In the genomic region with DNA sequence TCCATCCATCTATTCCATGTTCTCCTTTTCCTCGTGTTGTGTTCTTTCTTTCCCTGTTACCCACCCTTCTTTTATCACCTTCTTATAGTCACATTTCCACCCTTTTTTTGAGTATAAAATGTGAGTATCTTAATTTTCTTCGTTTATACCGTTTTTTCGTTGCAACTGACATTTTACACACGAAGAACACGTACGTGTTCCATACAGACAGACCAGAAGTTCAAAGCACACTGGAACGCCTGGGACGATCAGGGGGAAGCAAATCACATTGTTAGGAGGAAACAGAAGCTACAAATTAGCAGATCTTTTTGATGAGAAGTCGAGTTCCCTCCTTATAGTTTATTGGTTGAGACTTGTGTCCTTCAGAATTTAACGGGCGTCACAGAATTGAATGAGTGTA, we compare ENCODE assay signal across 5 worm cellular contexts.
A peak's percentile ranks its signal among the peaks of the same experiment; 100 is the strongest.
TF ChIP-seq lines count a peak whose summit lies in the region.

No protein-coding gene starts in this region.

TF ChIP-seq in whole organism, L1 larva, 84 proteins besides CTCF, POLR2A, EP300 and RAD21:
- TF ChIP-seq aly-2 (tag; optimal IDR thresholded peaks at IDR 0.05; lab: Kevin White, UChicago), result peak; percentile 13
- TF ChIP-seq efl-1 (optimal IDR thresholded peaks at IDR 0.05; lab: Kevin White, UChicago), result no peak
- TF ChIP-seq efl-1 (GFP tag; optimal IDR thresholded peaks at IDR 0.05 in 1 of 2; lab: Kevin White, UChicago), result peak in 1 of 2 experiments; percentile 89
- TF ChIP-seq ets-5 (GFP tag; IDR thresholded peaks at IDR 0.05; lab: Robert Waterston, UW), result no peak

TF ChIP-seq in whole organism, L3 larva, 47 proteins besides CTCF, POLR2A, EP300 and RAD21:
- TF ChIP-seq mml-1 (tag; optimal IDR thresholded peaks at IDR 0.05; lab: Kevin White, UChicago) (no peak), ztf-11 (tag; optimal IDR thresholded peaks at IDR 0.05; lab: Kevin White, UChicago) (no peak), elt-2 (tag; optimal IDR thresholded peaks at IDR 0.05; lab: Kevin White, UChicago) (no peak), aly-2 (tag; optimal IDR thresholded peaks at IDR 0.05; lab: Kevin White, UChicago) (peak; percentile 8), nhr-11 (tag; optimal IDR thresholded peaks at IDR 0.05; lab: Kevin White, UChicago) (no peak), nfya-1 (tag; optimal IDR thresholded peaks at IDR 0.05; lab: Kevin White, UChicago; ENCODE audit: insufficient read depth) (no peak), nhr-25 (tag; optimal IDR thresholded peaks at IDR 0.05; lab: Kevin White, UChicago) (peak; percentile 33), pha-4 (tag; optimal IDR thresholded peaks at IDR 0.05; lab: Kevin White, UChicago) (no peak), fkh-2 (tag; optimal IDR thresholded peaks at IDR 0.05; lab: Kevin White, UChicago) (no peak), ceh-28 (tag; optimal IDR thresholded peaks at IDR 0.05; lab: Kevin White, UChicago) (no peak)

TF ChIP-seq in whole organism, L4 larva, 104 proteins besides CTCF, POLR2A, EP300 and RAD21 (continues in another document):
- TF ChIP-seq D1046.2 (GFP tag; IDR thresholded peaks at IDR 0.05; lab: Robert Waterston, UW), result no peak
- TF ChIP-seq sdz-12 (GFP tag; optimal IDR thresholded peaks at IDR 0.05; lab: Kevin White, UChicago), result no peak
- no peak for TF ChIP-seq egl-27 (tag; optimal IDR thresholded peaks at IDR 0.05; lab: Kevin White, UChicago)
- no peak for TF ChIP-seq ZK337.2 (GFP tag; IDR thresholded peaks at IDR 0.05; lab: Robert Waterston, UW)
- TF ChIP-seq hmg-1.1 (GFP tag; IDR thresholded peaks at IDR 0.05; lab: Robert Waterston, UW), result 0 out of 2 replicates have a peak, but pooled peaks have one; percentile 20
- TF ChIP-seq daf-12 (tag; optimal IDR thresholded peaks at IDR 0.05; lab: Kevin White, UChicago), result no peak
- no peak for TF ChIP-seq saeg-2 (GFP tag; IDR thresholded peaks at IDR 0.05; lab: Robert Waterston, UW)
- TF ChIP-seq mdt-29 (GFP tag; IDR thresholded peaks at IDR 0.05; lab: Robert Waterston, UW), result no peak
- no peak for TF ChIP-seq lin-29 (GFP tag; IDR thresholded peaks at IDR 0.05; lab: Robert Waterston, UW)
- TF ChIP-seq unc-62 (GFP tag; optimal IDR thresholded peaks at IDR 0.05 in 1 of 2; lab: Kevin White, UChicago), result no peak
- no peak for TF ChIP-seq unc-62 (tag; optimal IDR thresholded peaks at IDR 0.05; lab: Kevin White, UChicago)
- no peak for TF ChIP-seq zfp-2 (tag; optimal IDR thresholded peaks at IDR 0.05; lab: Kevin White, UChicago)
- TF ChIP-seq nhr-28 (tag; optimal IDR thresholded peaks at IDR 0.05; lab: Kevin White, UChicago), result no peak
- no peak for TF ChIP-seq jun-1 (tag; optimal IDR thresholded peaks at IDR 0.05; lab: Kevin White, UChicago)
- TF ChIP-seq nhr-11 (tag; optimal IDR thresholded peaks at IDR 0.05; lab: Kevin White, UChicago), result no peak
- peak; percentile 21 for TF ChIP-seq mes-2 (tag; optimal IDR thresholded peaks at IDR 0.05; lab: Kevin White, UChicago; ENCODE audit: poor library complexity, severe bottlenecking)
- no peak for TF ChIP-seq dpl-1 (GFP tag; optimal IDR thresholded peaks at IDR 0.05; lab: Kevin White, UChicago)
- TF ChIP-seq F49E8.2 (tag; optimal IDR thresholded peaks at IDR 0.05; lab: Kevin White, UChicago; ENCODE audit: borderline replicate concordance), result no peak
- TF ChIP-seq tag-97 (GFP tag; IDR thresholded peaks at IDR 0.05; lab: Robert Waterston, UW), result no peak
- no peak for TF ChIP-seq F10B5.3 (tag; optimal IDR thresholded peaks at IDR 0.05; lab: Kevin White, UChicago)
- TF ChIP-seq fos-1 (tag; optimal IDR thresholded peaks at IDR 0.05; lab: Kevin White, UChicago), result no peak
- TF ChIP-seq ceh-44 (GFP tag; IDR thresholded peaks at IDR 0.05; lab: Robert Waterston, UW), result 0 out of 2 replicates have a peak, but pooled peaks have one; percentile 10
- TF ChIP-seq daf-16 (GFP tag; optimal IDR thresholded peaks at IDR 0.05; lab: Kevin White, UChicago), result no peak
- TF ChIP-seq daf-16 (tag; optimal IDR thresholded peaks at IDR 0.05; lab: Kevin White, UChicago), result peak; percentile 9
- TF ChIP-seq dve-1 (tag; optimal IDR thresholded peaks at IDR 0.05; lab: Kevin White, UChicago; ENCODE audit: insufficient read depth), result no peak

TF ChIP-seq in whole organism, mixed stage, embryonic, 35 proteins besides CTCF, POLR2A, EP300 and RAD21:
- TF ChIP-seq sptf-1 (tag; optimal IDR thresholded peaks at IDR 0.05; lab: Kevin White, UChicago), result peak; percentile 26
- TF ChIP-seq drap-1 (GFP tag; optimal IDR thresholded peaks at IDR 0.05; lab: Kevin White, UChicago), result no peak
- no peak for TF ChIP-seq flh-1 (GFP tag; optimal IDR thresholded peaks at IDR 0.05; lab: Kevin White, UChicago)
- TF ChIP-seq nhr-2 (tag; optimal IDR thresholded peaks at IDR 0.05; lab: Kevin White, UChicago), result no peak
- TF ChIP-seq sem-2 (GFP tag; optimal IDR thresholded peaks at IDR 0.05; lab: Kevin White, UChicago), result no peak

TF ChIP-seq in whole organism, young adult, 124 proteins besides CTCF, POLR2A, EP300 and RAD21:
- TF ChIP-seq somi-1 (GFP tag; optimal IDR thresholded peaks at IDR 0.05; lab: Kevin White, UChicago), result no peak
- TF ChIP-seq F37B4.10 (GFP tag; IDR thresholded peaks at IDR 0.05; lab: Robert Waterston, UW), result no peak
- TF ChIP-seq hsf-1 (GFP tag; IDR thresholded peaks at IDR 0.05; lab: Robert Waterston, UW), result no peak
- no peak for TF ChIP-seq F49E8.2 (tag; optimal IDR thresholded peaks at IDR 0.05; lab: Kevin White, UChicago; ENCODE audit: insufficient read depth)
- no peak for TF ChIP-seq B0261.1 (tag; optimal IDR thresholded peaks at IDR 0.05; lab: Kevin White, UChicago)
- TF ChIP-seq lag-1 (GFP tag; IDR thresholded peaks at IDR 0.05; lab: Robert Waterston, UW), result no peak
- TF ChIP-seq F10E7.11 (tag; optimal IDR thresholded peaks at IDR 0.05; lab: Kevin White, UChicago), result no peak
- no peak for TF ChIP-seq K12H6.12 (tag; optimal IDR thresholded peaks at IDR 0.05; lab: Kevin White, UChicago)
- no peak for TF ChIP-seq zfh-2 (GFP tag; conservative IDR thresholded peaks at IDR 0.05; lab: Robert Waterston, UW)
- peak; percentile 23 for TF ChIP-seq him-1 (tag; optimal IDR thresholded peaks at IDR 0.05; lab: Kevin White, UChicago)
- no peak for TF ChIP-seq nhr-27 (tag; optimal IDR thresholded peaks at IDR 0.05; lab: Kevin White, UChicago)
- TF ChIP-seq Y79H2A.3 (GFP tag; conservative IDR thresholded peaks at IDR 0.05; lab: Robert Waterston, UW), result no peak
- 0 out of 2 replicates have a peak, but pooled peaks have one; percentile 16 for TF ChIP-seq B0336.3 (GFP tag; IDR thresholded peaks at IDR 0.05; lab: Robert Waterston, UW)
- no peak for TF ChIP-seq B0035.1 (tag; optimal IDR thresholded peaks at IDR 0.05; lab: Kevin White, UChicago)
- peak; percentile 22; the same call in 1 of the 2 replicates for TF ChIP-seq ekl-4 (GFP tag; IDR thresholded peaks at IDR 0.05; lab: Robert Waterston, UW)
- TF ChIP-seq nfyb-1 (GFP tag; IDR thresholded peaks at IDR 0.05; lab: Robert Waterston, UW), result no peak
- no peak for TF ChIP-seq rcor-1 (GFP tag; IDR thresholded peaks at IDR 0.05; lab: Robert Waterston, UW)
- TF ChIP-seq lir-1 (GFP tag; conservative IDR thresholded peaks at IDR 0.05; lab: Robert Waterston, UW), result no peak
- 0 out of 2 replicates have a peak, but pooled peaks have one; percentile 29 for TF ChIP-seq madf-3 (GFP tag; IDR thresholded peaks at IDR 0.05; lab: Robert Waterston, UW)
- TF ChIP-seq lin-40 (tag; optimal IDR thresholded peaks at IDR 0.05; lab: Kevin White, UChicago), result no peak
TF ChIP-seq in whole organism, young adult: peak in this region for 4.
